Worm (Caenorhabditis elegans) whole organism, midembryonic: ENCODE results near the gene sid-2.

Experiments
- ref-1 ChIP-seq: fragments of 200-800 bp; sonication (Bioruptor generic); conservative IDR thresholded peaks from 2 replicates; pipeline ENCODE4 v1.3.6; 2022; ENCODE audit warnings: missing genetic modification reagents, missing genetic modification characterization, missing compliant biosample characterization
- tab-1 ChIP-seq: fragments of 200-800 bp; sonication (Bioruptor generic); IDR thresholded peaks from 2 replicates; pipeline ENCODE4 v1.3.6; 2022; ENCODE audit warnings: missing genetic modification characterization, missing compliant biosample characterization
- ztf-29 ChIP-seq: fragments of 200-800 bp; sonication (Bioruptor generic); IDR thresholded peaks from 2 replicates; pipeline ENCODE4 v1.3.6; 2022; ENCODE audit warnings: missing genetic modification reagents, missing genetic modification characterization, missing compliant biosample characterization

- TF ChIP-seq tab-1 (GFP tag; lab: Robert Waterston, UW) = no peak
- no peak for TF ChIP-seq ztf-29 (GFP tag; lab: Robert Waterston, UW)
- TF ChIP-seq ref-1 (GFP tag; lab: Robert Waterston, UW) = no peak
Observed at ce11 chrIII:13686309-13686708, 7.1 kb downstream of the sid-2 start, which contains the start of gene dyf-2.
